5 worm cellular contexts compared by ENCODE assay signal in the genomic region with DNA sequence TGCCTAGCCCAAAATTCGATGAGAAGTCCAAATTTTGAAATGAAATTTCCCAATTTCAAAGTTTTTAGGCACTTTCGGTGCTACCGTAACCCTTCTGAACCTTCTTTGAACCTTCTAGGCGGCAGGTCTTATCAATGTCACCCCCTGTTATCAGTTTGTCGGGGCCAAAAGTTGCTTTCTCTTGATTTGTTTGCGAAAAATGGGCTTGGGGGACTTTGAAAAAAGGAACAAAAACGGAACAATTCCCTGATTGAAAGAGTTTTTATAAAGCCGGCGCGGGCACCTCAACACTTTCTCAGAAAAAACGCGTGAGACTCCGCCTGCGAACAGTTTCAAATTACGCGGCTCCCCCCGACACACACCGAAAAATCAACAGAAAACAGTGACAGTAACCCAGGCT.
TF ChIP-seq lines count a peak whose summit lies in the region.

No protein-coding gene starts in this region.

TF ChIP-seq in whole organism, L1 larva, 84 proteins besides CTCF, POLR2A, EP300 and RAD21:
- TF ChIP-seq snpc-4 (tag; optimal IDR thresholded peaks at IDR 0.05; lab: Kevin White, UChicago): no peak
- peak; percentile 50 for TF ChIP-seq elt-2 (tag; optimal IDR thresholded peaks at IDR 0.05; lab: Kevin White, UChicago)
TF ChIP-seq in whole organism, L1 larva: peak in this region for 1.

TF ChIP-seq in whole organism, L3 larva, 47 proteins besides CTCF, POLR2A, EP300 and RAD21:
- TF ChIP-seq nhr-28 (tag; optimal IDR thresholded peaks at IDR 0.05; lab: Kevin White, UChicago) (no peak), elt-2 (tag; optimal IDR thresholded peaks at IDR 0.05; lab: Kevin White, UChicago) (peak; percentile 60), nhr-43 (tag; optimal IDR thresholded peaks at IDR 0.05; lab: Kevin White, UChicago; ENCODE audit: poor library complexity, severe bottlenecking) (no peak)

TF ChIP-seq in whole organism, L4 larva, 104 proteins besides CTCF, POLR2A, EP300 and RAD21:
- TF ChIP-seq snpc-4 (tag; optimal IDR thresholded peaks at IDR 0.05; lab: Kevin White, UChicago) (no peak), dmd-6 (GFP tag; IDR thresholded peaks at IDR 0.05; lab: Robert Waterston, UW) (peak; percentile 34; the same call in 1 of the 2 replicates), ZK337.2 (GFP tag; IDR thresholded peaks at IDR 0.05; lab: Robert Waterston, UW) (no peak), lin-13 (GFP tag; optimal IDR thresholded peaks at IDR 0.05; lab: Kevin White, UChicago) (no peak), set-16 (GFP tag; IDR thresholded peaks at IDR 0.05; lab: Robert Waterston, UW) (no peak), ama-1 (optimal IDR thresholded peaks at IDR 0.05; lab: Kevin White, UChicago) (no peak), tra-1 (GFP tag; IDR thresholded peaks at IDR 0.05; lab: Robert Waterston, UW) (no peak), nhr-102 (tag; optimal IDR thresholded peaks at IDR 0.05; lab: Kevin White, UChicago) (no peak)

TF ChIP-seq in whole organism, late embryonic, 69 proteins besides CTCF, POLR2A, EP300 and RAD21:
- TF ChIP-seq ztf-16 (tag; optimal IDR thresholded peaks at IDR 0.05; lab: Kevin White, UChicago) (no peak), elt-2 (tag; optimal IDR thresholded peaks at IDR 0.05; lab: Kevin White, UChicago) (peak; percentile 58)

TF ChIP-seq in whole organism, young adult, 124 proteins besides CTCF, POLR2A, EP300 and RAD21:
- TF ChIP-seq nfya-2 (GFP tag; IDR thresholded peaks at IDR 0.05; lab: Robert Waterston, UW): no peak
- peak; percentile 5 for TF ChIP-seq nhr-80 (tag; optimal IDR thresholded peaks at IDR 0.05; lab: Kevin White, UChicago)
